Worm (Caenorhabditis elegans) whole organism, early embryonic: ENCODE results near the gene rga-8.

Experiments
- B0310.2 ChIP-seq: sonication (generic microtip); optimal IDR thresholded peaks from 2 replicates; lab custom pipeline; 2016; ENCODE audit warnings: mild to moderate bottlenecking, missing genetic modification characterization, missing compliant biosample characterization
- ceh-13 ChIP-seq: fragments of 200-800 bp; sonication (Bioruptor generic); optimal IDR thresholded peaks from 2 replicates; lab custom pipeline; 2018; ENCODE audit warnings: mild to moderate bottlenecking, missing genetic modification characterization, missing compliant biosample characterization
- ets-7 ChIP-seq: sonication (generic microtip); optimal IDR thresholded peaks from 2 replicates; lab custom pipeline; 2016; ENCODE audit warnings: missing genotype, missing genetic modification characterization, missing compliant biosample characterization
- flt-1 ChIP-seq: fragments of 200-800 bp; sonication (Bioruptor generic); IDR thresholded peaks from 2 replicates; pipeline ENCODE4 v1.3.6; 2022; ENCODE audit warnings: missing genetic modification characterization, missing compliant biosample characterization
- hmbx-1 ChIP-seq: sonication (generic microtip); optimal IDR thresholded peaks from 2 replicates; lab custom pipeline; 2016; ENCODE audit warnings: mild to moderate bottlenecking, missing genetic modification characterization, missing compliant biosample characterization
- hmg-4 ChIP-seq: fragments of 200-800 bp; sonication (Bioruptor generic); optimal IDR thresholded peaks from 2 replicates; lab custom pipeline; 2018; ENCODE audit warnings: mild to moderate bottlenecking, missing genetic modification characterization, missing compliant biosample characterization
- pes-1 ChIP-seq: fragments of 200-800 bp; sonication (Bioruptor generic); IDR thresholded peaks from 2 replicates; pipeline ENCODE4 v1.3.6; 2022; ENCODE audit warnings: missing genetic modification reagents, missing genetic modification characterization, missing compliant biosample characterization
- sea-1 ChIP-seq: fragments of 200-800 bp; sonication (Bioruptor generic); conservative IDR thresholded peaks from 2 replicates; pipeline ENCODE4 v1.3.6; 2022; ENCODE audit warnings: missing genetic modification characterization, missing compliant biosample characterization
- tbx-11 ChIP-seq: fragments of 200-800 bp; sonication (Bioruptor generic); IDR thresholded peaks from 2 replicates; pipeline ENCODE4 v1.3.6; 2022; ENCODE audit warnings: missing genetic modification characterization, missing compliant biosample characterization
- tbx-37 ChIP-seq: fragments of 200-800 bp; sonication (Bioruptor generic); conservative IDR thresholded peaks from 2 replicates; pipeline ENCODE4 v1.3.6; 2022; ENCODE audit warnings: missing genetic modification reagents, missing genetic modification characterization, missing compliant biosample characterization

ce11 chrX:5329236-5329635, 49.7 kb upstream of the rga-8 start, which contains the start of gene C26B9.5:
- no peak for TF ChIP-seq ceh-13
- no peak for TF ChIP-seq hmg-4 (GFP tag; lab: Kevin White, UChicago)
- TF ChIP-seq tbx-11 (GFP tag; lab: Robert Waterston, UW), result no peak
- TF ChIP-seq pes-1 (GFP tag; lab: Robert Waterston, UW), result no peak
- no peak for TF ChIP-seq sea-1 (GFP tag; lab: Robert Waterston, UW)
- no peak for TF ChIP-seq hmbx-1 (tag; lab: Kevin White, UChicago)
- TF ChIP-seq tbx-37 (GFP tag; lab: Robert Waterston, UW), result no peak
- TF ChIP-seq ets-7 (tag; lab: Kevin White, UChicago), result no peak
- no peak for TF ChIP-seq B0310.2 (tag; lab: Kevin White, UChicago)
- TF ChIP-seq flt-1 (GFP tag; lab: Robert Waterston, UW), result no peak
